Worm (Caenorhabditis elegans) whole organism, mixed stage, embryonic: Measurements from ENCODE around the gene phat-4.

Experiments
- M03D4.4 ChIP-seq: sonication (generic microtip); optimal IDR thresholded peaks from 2 replicates; lab custom pipeline; 2017; ENCODE audit warnings: mild to moderate bottlenecking, missing genetic modification characterization, missing compliant biosample characterization
- bed-3 ChIP-seq: fragments of 200-800 bp; sonication (Bioruptor generic); optimal IDR thresholded peaks from 3 replicates; lab custom pipeline; 2018; ENCODE audit warnings: mild to moderate bottlenecking, missing genetic modification characterization, moderate library complexity, missing compliant biosample characterization
- cnd-1 ChIP-seq: fragments of 200-800 bp; sonication (Bioruptor generic); optimal IDR thresholded peaks from 2 replicates; lab custom pipeline; 2018; ENCODE audit warnings: mild to moderate bottlenecking, missing genetic modification characterization, missing compliant biosample characterization
- elt-1 ChIP-seq: sonication (generic microtip); optimal IDR thresholded peaks from 2 replicates; lab custom pipeline; 2017; ENCODE audit warnings: missing genetic modification characterization, mild to moderate bottlenecking, missing compliant biosample characterization, antibody characterized with exemption, moderate library complexity, borderline replicate concordance; ENCODE audit not compliant: insufficient read depth
- elt-3 ChIP-seq: fragments of 150-350 bp; optimal IDR thresholded peaks from 2 replicates; lab custom pipeline; 2014; ENCODE audit warnings: missing biosample characterization, missing genetic modification characterization
- lin-13 ChIP-seq: fragments of 150-350 bp; optimal IDR thresholded peaks from 2 replicates; lab custom pipeline; 2014; ENCODE audit warnings: missing biosample characterization, missing genetic modification characterization
- lsy-2 ChIP-seq: fragments of 150-350 bp; optimal IDR thresholded peaks from 2 replicates; lab custom pipeline; 2014; ENCODE audit warnings: missing biosample characterization, missing genetic modification characterization
- mep-1 ChIP-seq: fragments of 150-350 bp; optimal IDR thresholded peaks from 2 replicates; lab custom pipeline; 2017; ENCODE audit warnings: missing biosample characterization, missing genetic modification reagents, missing genetic modification characterization, inconsistent platforms
- nhr-237 ChIP-seq: fragments of 150-350 bp; optimal IDR thresholded peaks from 2 replicates; lab custom pipeline; 2014; ENCODE audit warnings: missing biosample characterization, missing genetic modification characterization
- nhr-76 ChIP-seq: sonication (generic microtip); optimal IDR thresholded peaks from 2 replicates; lab custom pipeline; 2017; ENCODE audit warnings: missing biosample characterization, missing genetic modification characterization
- pha-4 ChIP-seq: fragments of 150-350 bp; optimal IDR thresholded peaks from 2 replicates; lab custom pipeline; 2018; ENCODE audit warnings: missing biosample characterization, missing genetic modification reagents, missing genetic modification characterization
- snpc-4 ChIP-seq: fragments of 150-350 bp; optimal IDR thresholded peaks from 2 replicates; lab custom pipeline; 2014; ENCODE audit warnings: missing biosample characterization, missing genetic modification characterization
- unc-62 ChIP-seq: fragments of 150-350 bp; optimal IDR thresholded peaks from 2 replicates; lab custom pipeline; 2014; ENCODE audit warnings: missing biosample characterization, missing genetic modification reagents, missing genetic modification characterization
- ztf-11 ChIP-seq: fragments of 150-350 bp; optimal IDR thresholded peaks from 2 replicates; lab custom pipeline; 2014; ENCODE audit warnings: missing biosample characterization, missing genetic modification characterization

ce11 chrV:4104298-4104697, 25.4 kb upstream of the phat-4 start, which contains the start of gene srj-39:
- TF ChIP-seq elt-1 (tag; lab: Kevin White, UChicago) (no peak), lsy-2 (tag; lab: Kevin White, UChicago) (no peak), nhr-76 (no peak), ztf-11 (no peak), cnd-1 (tag; lab: Kevin White, UChicago) (no peak), snpc-4 (tag; lab: Kevin White, UChicago) (no peak), lin-13 (tag; lab: Kevin White, UChicago) (no peak), elt-3 (tag; lab: Kevin White, UChicago) (no peak), mep-1 (tag; lab: Kevin White, UChicago) (no peak), nhr-237 (no peak), unc-62 (no peak), bed-3 (no peak), pha-4 (tag; lab: Kevin White, UChicago) (no peak), M03D4.4 (tag; lab: Kevin White, UChicago) (no peak)
